Worm (Caenorhabditis elegans): Measurements from ENCODE around the gene clec-160.

DNA sequence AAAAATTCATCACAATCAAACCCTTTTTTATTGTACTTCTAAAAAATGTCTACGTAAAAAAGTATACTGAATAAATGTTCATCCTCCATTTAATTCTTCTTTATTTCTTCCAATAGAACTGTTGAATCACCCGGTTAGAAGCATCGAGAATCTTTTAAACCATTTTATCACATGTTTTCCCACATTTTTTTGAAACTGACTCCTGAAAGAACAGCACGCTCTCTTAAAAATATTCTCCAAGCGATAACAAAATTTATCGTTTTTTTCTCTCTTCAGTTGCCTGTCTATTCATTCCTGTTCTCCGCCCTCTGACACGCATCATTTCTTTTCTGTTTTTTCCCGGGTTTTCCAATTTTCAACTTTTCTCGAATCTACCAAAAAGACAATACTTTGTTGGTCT lies 48.6 kb upstream of the clec-160 start, which contains the start of gene F10E9.12:
- TF ChIP-seq ZK185.1 (tag; optimal IDR thresholded peaks at IDR 0.05; ENCODE audit: poor library complexity, severe bottlenecking) (no peak), snpc-4 (GFP tag; optimal IDR thresholded peaks at IDR 0.05) (no peak), snpc-4 (tag; optimal IDR thresholded peaks at IDR 0.05) (no peak), Y67H2A.10 (GFP tag; conservative IDR thresholded peaks at IDR 0.05) (no peak), ztf-3 (GFP tag; optimal IDR thresholded peaks at IDR 0.05) (no peak), hmg-1.2 (GFP tag; IDR thresholded peaks at IDR 0.05) (no peak), nhr-90 (tag; optimal IDR thresholded peaks at IDR 0.05) (no peak), T26A5.8 (tag; optimal IDR thresholded peaks at IDR 0.05) (no peak), sea-2 (GFP tag; IDR thresholded peaks at IDR 0.05) (no peak), ceh-40 (GFP tag; IDR thresholded peaks at IDR 0.05) (no peak)
